Worm (Caenorhabditis elegans): ENCODE measurements around the gene B0034.4.

B0034.4 gene

ce11 chrII:5921620-5922019, 47.7 kb downstream of the B0034.4 start, which contains the start of gene vrk-1:
TSS of gene vrk-1 (plus strand) at chrII:5921967.
- TF ChIP-seq C34F6.9 (tag; optimal IDR thresholded peaks at IDR 0.05), result no peak
- TF ChIP-seq nhr-129 (tag; optimal IDR thresholded peaks at IDR 0.05), result no peak
- no peak for TF ChIP-seq lsy-2 (tag; optimal IDR thresholded peaks at IDR 0.05)
- no peak for TF ChIP-seq lin-11 (tag; optimal IDR thresholded peaks at IDR 0.05)
- no peak for TF ChIP-seq mab-5 (tag; optimal IDR thresholded peaks at IDR 0.05)
- no peak for TF ChIP-seq F13H6.1 (tag; optimal IDR thresholded peaks at IDR 0.05)
- TF ChIP-seq ztf-1 (GFP tag; conservative IDR thresholded peaks at IDR 0.05), result no peak
- no peak for TF ChIP-seq crh-2 (tag; optimal IDR thresholded peaks at IDR 0.05)

DNA sequence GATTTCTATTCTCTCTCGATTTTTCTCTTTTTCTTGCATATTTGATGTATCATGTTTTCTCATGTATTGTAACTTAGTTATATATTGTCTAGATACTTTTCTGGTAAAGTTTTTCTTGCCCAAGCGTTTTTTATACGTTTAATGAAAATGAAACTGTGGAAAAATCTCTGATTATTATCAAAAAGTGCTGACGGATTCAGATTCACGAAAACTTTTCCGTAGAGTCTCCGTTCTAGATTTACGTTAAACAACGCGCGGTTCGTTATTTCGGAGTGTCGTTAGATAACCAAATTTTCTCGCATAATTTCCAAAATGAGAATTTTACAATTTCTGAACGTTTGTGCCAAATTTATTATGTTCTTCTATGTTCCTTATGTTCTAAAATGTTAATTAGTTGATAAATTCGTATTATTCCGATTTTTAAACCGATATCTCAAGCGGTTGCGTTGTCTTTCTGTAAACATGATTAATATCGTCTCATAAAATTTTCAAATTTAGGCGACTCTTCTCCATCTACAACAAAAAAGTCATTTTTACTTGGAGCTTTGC, 51.1 kb downstream of the B0034.4 start, which contains the start of gene ptp-2:
Gene ptp-2, plus strand, starts transcription at position 499 of the 549 bp plus-strand sequence.
- no peak for TF ChIP-seq ztf-1 (GFP tag; conservative IDR thresholded peaks at IDR 0.05)
- peak; percentile 19 for TF ChIP-seq ama-1 (optimal IDR thresholded peaks at IDR 0.05)
- TF ChIP-seq alr-1 (tag; optimal IDR thresholded peaks at IDR 0.05), result no peak
- no peak for TF ChIP-seq fos-1 (tag; optimal IDR thresholded peaks at IDR 0.05)
- TF ChIP-seq blmp-1 (tag; optimal IDR thresholded peaks at IDR 0.05; ENCODE audit: insufficient read depth), result no peak
- peak; percentile 38 for TF ChIP-seq nhr-129 (tag; optimal IDR thresholded peaks at IDR 0.05)
- TF ChIP-seq nhr-12 (tag; optimal IDR thresholded peaks at IDR 0.05), result no peak
- peak; percentile 25 for TF ChIP-seq gmeb-1 (tag; optimal IDR thresholded peaks at IDR 0.05)
- no peak for TF ChIP-seq crh-2 (tag; optimal IDR thresholded peaks at IDR 0.05)
- TF ChIP-seq ceh-16 (tag; optimal IDR thresholded peaks at IDR 0.05), result no peak
- no peak for TF ChIP-seq zag-1 (tag; optimal IDR thresholded peaks at IDR 0.05)
- no peak for TF ChIP-seq ceh-82 (tag; optimal IDR thresholded peaks at IDR 0.05)
- TF ChIP-seq lin-13 (GFP tag; optimal IDR thresholded peaks at IDR 0.05), result peak; percentile 19
- TF ChIP-seq elt-1 (tag; optimal IDR thresholded peaks at IDR 0.05), result no peak
- TF ChIP-seq sma-9 (GFP tag; optimal IDR thresholded peaks at IDR 0.05), result no peak
- no peak for TF ChIP-seq sma-9 (tag; optimal IDR thresholded peaks at IDR 0.05)
- TF ChIP-seq skn-1 (tag; optimal IDR thresholded peaks at IDR 0.05), result no peak
- no peak for TF ChIP-seq peb-1 (tag; optimal IDR thresholded peaks at IDR 0.05)
- no peak for TF ChIP-seq mab-5 (tag; optimal IDR thresholded peaks at IDR 0.05)
- TF ChIP-seq snpc-4 (tag; optimal IDR thresholded peaks at IDR 0.05), result no peak
- no peak for TF ChIP-seq egl-27 (tag; optimal IDR thresholded peaks at IDR 0.05)
- no peak for TF ChIP-seq nhr-10 (tag; optimal IDR thresholded peaks at IDR 0.05)
- TF ChIP-seq aly-2 (tag; optimal IDR thresholded peaks at IDR 0.05), result no peak
- TF ChIP-seq lin-39 (tag; optimal IDR thresholded peaks at IDR 0.05), result no peak
- TF ChIP-seq nhr-6 (tag; optimal IDR thresholded peaks at IDR 0.05), result no peak
- no peak for TF ChIP-seq dmd-4 (tag; optimal IDR thresholded peaks at IDR 0.05)
- TF ChIP-seq nhr-237 (tag; optimal IDR thresholded peaks at IDR 0.05), result no peak
- no peak for TF ChIP-seq unc-39 (tag; optimal IDR thresholded peaks at IDR 0.05)
- peak; percentile 49 for TF ChIP-seq ztf-4 (tag; optimal IDR thresholded peaks at IDR 0.05)
- peak; percentile 48 for TF ChIP-seq unc-55 (GFP tag; optimal IDR thresholded peaks at IDR 0.05)
- TF ChIP-seq lin-11 (tag; optimal IDR thresholded peaks at IDR 0.05), result no peak
- TF ChIP-seq nhr-25 (tag; optimal IDR thresholded peaks at IDR 0.05), result no peak
- no peak for TF ChIP-seq sem-4 (tag; optimal IDR thresholded peaks at IDR 0.05)
- TF ChIP-seq Y55F3AM.14 (GFP tag; optimal IDR thresholded peaks at IDR 0.05), result no peak
- no peak for TF ChIP-seq elt-3 (tag; optimal IDR thresholded peaks at IDR 0.05)
- no peak for TF ChIP-seq mdl-1 (tag; optimal IDR thresholded peaks at IDR 0.05)
- TF ChIP-seq nhr-77 (tag; optimal IDR thresholded peaks at IDR 0.05), result no peak
- TF ChIP-seq lsy-2 (tag; optimal IDR thresholded peaks at IDR 0.05), result peak in 1 of 2 experiments; percentile 66
- TF ChIP-seq mbf-1 (tag; optimal IDR thresholded peaks at IDR 0.05), result no peak
- no peak for TF ChIP-seq nhr-11 (tag; optimal IDR thresholded peaks at IDR 0.05)
- TF ChIP-seq ztf-11 (tag; optimal IDR thresholded peaks at IDR 0.05), result no peak
- TF ChIP-seq nhr-23 (tag; optimal IDR thresholded peaks at IDR 0.05), result no peak
- no peak for TF ChIP-seq nhr-21 (tag; optimal IDR thresholded peaks at IDR 0.05)
- peak; percentile 69 for TF ChIP-seq C34F6.9 (tag; optimal IDR thresholded peaks at IDR 0.05)
- no peak for TF ChIP-seq F13H6.1 (tag; optimal IDR thresholded peaks at IDR 0.05)
- TF ChIP-seq ZK546.5 (tag; optimal IDR thresholded peaks at IDR 0.05), result no peak
- TF ChIP-seq sma-3 (GFP tag; optimal IDR thresholded peaks at IDR 0.05), result no peak

All from whole organism, L2 larva.